Worm (Caenorhabditis elegans) whole organism, late embryonic: ENCODE results near the gene F35A5.2.

Source experiments
- F13H6.1 ChIP-seq: sonication (generic microtip); optimal IDR thresholded peaks from 2 replicates; lab custom pipeline; 2016; ENCODE audit warnings: missing genetic modification characterization, missing compliant biosample characterization
- K02D7.2 ChIP-seq: sonication (generic microtip); optimal IDR thresholded peaks from 2 replicates; lab custom pipeline; 2017; ENCODE audit warnings: mild to moderate bottlenecking, missing genetic modification characterization, missing compliant biosample characterization
- K09A11.1 ChIP-seq: sonication (generic microtip); optimal IDR thresholded peaks from 2 replicates; lab custom pipeline; 2017; ENCODE audit warnings: antibody characterized with exemption, mild to moderate bottlenecking, missing genetic modification characterization, missing compliant biosample characterization; ENCODE audit not compliant: insufficient read depth
- T23F11.4 ChIP-seq: fragments of 200-800 bp; sonication (Bioruptor generic); optimal IDR thresholded peaks from 2 replicates; lab custom pipeline; 2018; ENCODE audit warnings: mild to moderate bottlenecking, missing genetic modification characterization, missing compliant biosample characterization
- Y22D7AL.16 ChIP-seq: sonication (generic microtip); optimal IDR thresholded peaks from 2 replicates; lab custom pipeline; 2016; ENCODE audit warnings: missing genetic modification characterization, missing compliant biosample characterization
- ahr-1 ChIP-seq: sonication (generic microtip); optimal IDR thresholded peaks from 2 replicates; lab custom pipeline; 2016; ENCODE audit warnings: missing genetic modification characterization, missing compliant biosample characterization
- ceh-14 ChIP-seq: sonication (generic microtip); optimal IDR thresholded peaks from 2 replicates; lab custom pipeline; 2016; ENCODE audit warnings: missing genotype, missing genetic modification characterization, missing compliant biosample characterization
- ceh-18 ChIP-seq: sonication (generic microtip); optimal IDR thresholded peaks from 2 replicates; lab custom pipeline; 2016; ENCODE audit warnings: missing genetic modification characterization, missing compliant biosample characterization
- ceh-19 ChIP-seq: fragments of 200-800 bp; sonication (Bioruptor generic); optimal IDR thresholded peaks from 2 replicates; lab custom pipeline; 2018; ENCODE audit warnings: mild to moderate bottlenecking, missing genetic modification characterization, missing compliant biosample characterization
- ceh-30 ChIP-seq: fragments of 150-350 bp; optimal IDR thresholded peaks from 2 replicates; lab custom pipeline; 2014; ENCODE audit warnings: missing biosample characterization, missing genetic modification characterization
- ceh-34 ChIP-seq: sonication (generic microtip); optimal IDR thresholded peaks from 2 replicates; lab custom pipeline; 2016; ENCODE audit warnings: mild to moderate bottlenecking, missing genetic modification characterization, missing compliant biosample characterization
- ceh-45 ChIP-seq: fragments of 200-800 bp; sonication (Bioruptor generic); IDR thresholded peaks from 2 replicates; pipeline ENCODE4 v1.3.6; 2022; ENCODE audit warnings: missing genetic modification reagents, missing genetic modification characterization, missing compliant biosample characterization
- che-1 ChIP-seq: sonication (generic microtip); optimal IDR thresholded peaks from 2 replicates; lab custom pipeline; 2016; ENCODE audit warnings: mild to moderate bottlenecking, missing genetic modification characterization, missing compliant biosample characterization
- dmd-4 ChIP-seq: sonication (generic microtip); optimal IDR thresholded peaks from 2 replicates; lab custom pipeline; 2016; ENCODE audit warnings: borderline replicate concordance, missing genetic modification characterization, missing compliant biosample characterization
- dve-1 ChIP-seq: sonication (generic microtip); optimal IDR thresholded peaks from 2 replicates; lab custom pipeline; 2017; ENCODE audit warnings: antibody characterized with exemption, mild to moderate bottlenecking, missing genetic modification characterization, missing compliant biosample characterization
- elt-2 ChIP-seq: sonication (generic microtip); optimal IDR thresholded peaks from 2 replicates; lab custom pipeline; 2016; ENCODE audit warnings: missing genetic modification reagents, missing genetic modification characterization, missing compliant biosample characterization
- ets-4 ChIP-seq: sonication (generic microtip); optimal IDR thresholded peaks from 2 replicates; lab custom pipeline; 2016; ENCODE audit warnings: missing genetic modification characterization, missing compliant biosample characterization
- eyg-1 ChIP-seq: sonication (generic microtip); optimal IDR thresholded peaks from 2 replicates; lab custom pipeline; 2016; ENCODE audit warnings: missing genotype, missing genetic modification characterization, missing compliant biosample characterization
- fkh-10 ChIP-seq: fragments of 150-350 bp; optimal IDR thresholded peaks from 2 replicates; lab custom pipeline; 2014; ENCODE audit warnings: missing biosample characterization, missing genetic modification reagents, missing genetic modification characterization
- hlh-13 ChIP-seq: fragments of 200-800 bp; sonication (Bioruptor generic); optimal IDR thresholded peaks from 2 replicates; lab custom pipeline; 2018; ENCODE audit warnings: mild to moderate bottlenecking, missing genetic modification characterization, missing compliant biosample characterization
- hlh-15 ChIP-seq: sonication (generic microtip); optimal IDR thresholded peaks from 2 replicates; lab custom pipeline; 2016; ENCODE audit warnings: missing genetic modification characterization, missing compliant biosample characterization
- hlh-6 ChIP-seq: sonication (generic microtip); optimal IDR thresholded peaks from 2 replicates; lab custom pipeline; 2016; ENCODE audit warnings: missing genotype, missing genetic modification characterization, missing compliant biosample characterization
- hlh-8 ChIP-seq: sonication (generic microtip); optimal IDR thresholded peaks from 2 replicates; lab custom pipeline; 2016; ENCODE audit warnings: missing genotype, missing genetic modification characterization, missing compliant biosample characterization
- lin-11 ChIP-seq: fragments of 200-800 bp; sonication (Bioruptor generic); optimal IDR thresholded peaks from 2 replicates; lab custom pipeline; 2018; ENCODE audit warnings: mild to moderate bottlenecking, missing genetic modification characterization, missing compliant biosample characterization
- madf-2 ChIP-seq: sonication (generic microtip); optimal IDR thresholded peaks from 2 replicates; lab custom pipeline; 2017; ENCODE audit warnings: missing genetic modification characterization, missing compliant biosample characterization
- mec-3 ChIP-seq: sonication (generic microtip); optimal IDR thresholded peaks from 2 replicates; lab custom pipeline; 2016; ENCODE audit warnings: borderline replicate concordance, missing genetic modification characterization, missing compliant biosample characterization
- nhr-232 ChIP-seq: sonication (generic microtip); optimal IDR thresholded peaks from 2 replicates; lab custom pipeline; 2016; ENCODE audit warnings: missing genetic modification characterization, missing compliant biosample characterization
- pag-3 ChIP-seq: sonication (generic microtip); optimal IDR thresholded peaks from 2 replicates; lab custom pipeline; 2016; ENCODE audit warnings: missing compliant biosample characterization, missing genetic modification characterization, borderline replicate concordance
- pax-1 ChIP-seq: fragments of 150-350 bp; optimal IDR thresholded peaks from 2 replicates; lab custom pipeline; 2014; ENCODE audit warnings: missing biosample characterization, missing genetic modification characterization
- pha-4 ChIP-seq: fragments of 150-350 bp; optimal IDR thresholded peaks from 2 replicates; lab custom pipeline; 2018; ENCODE audit warnings: missing biosample characterization, missing genetic modification reagents, missing genetic modification characterization
- ref-2 ChIP-seq: sonication (generic microtip); optimal IDR thresholded peaks from 2 replicates; lab custom pipeline; 2016; ENCODE audit warnings: missing genetic modification characterization, missing compliant biosample characterization
- syd-9 ChIP-seq: sonication (generic microtip); optimal IDR thresholded peaks from 2 replicates; lab custom pipeline; 2016; ENCODE audit warnings: mild to moderate bottlenecking, missing genetic modification characterization, moderate library complexity, missing compliant biosample characterization
- tbx-2 ChIP-seq: sonication (generic microtip); optimal IDR thresholded peaks from 2 replicates; lab custom pipeline; 2016; ENCODE audit warnings: missing genetic modification characterization, missing compliant biosample characterization
- unc-42 ChIP-seq: sonication (generic microtip); optimal IDR thresholded peaks from 2 replicates; lab custom pipeline; 2016; ENCODE audit warnings: missing genotype, missing genetic modification characterization, missing compliant biosample characterization
- unc-86 ChIP-seq: sonication (generic microtip); optimal IDR thresholded peaks from 2 replicates; lab custom pipeline; 2016; ENCODE audit warnings: missing genetic modification characterization, missing compliant biosample characterization
- zip-5 ChIP-seq: sonication (generic microtip); optimal IDR thresholded peaks from 2 replicates; lab custom pipeline; 2016; ENCODE audit warnings: missing genetic modification characterization, missing compliant biosample characterization

Gene F35A5.2

ce11 chrX:3804837-3805236 lies at the start of gene F35A5.2:
Gene F35A5.2, plus strand, starts transcription at chrX:3805137.
- TF ChIP-seq ceh-18 (tag; lab: Kevin White, UChicago) (no peak), fkh-10 (GFP tag; lab: Kevin White, UChicago) (no peak), pha-4 (tag; lab: Kevin White, UChicago) (no peak), dve-1 (tag; lab: Kevin White, UChicago) (no peak), hlh-6 (no peak), pax-1 (tag; lab: Kevin White, UChicago) (no peak)

- TF ChIP-seq zip-5 (no peak), ceh-34 (tag; lab: Kevin White, UChicago) (no peak), unc-86 (tag; lab: Kevin White, UChicago) (no peak), pag-3 (no peak), K02D7.2 (tag; lab: Kevin White, UChicago) (no peak), ceh-19 (GFP tag; lab: Kevin White, UChicago) (no peak), madf-2 (tag; lab: Kevin White, UChicago) (no peak), tbx-2 (tag; lab: Kevin White, UChicago) (no peak), elt-2 (no peak), ref-2 (tag; lab: Kevin White, UChicago) (no peak), ets-4 (tag; lab: Kevin White, UChicago) (no peak), hlh-15 (tag; lab: Kevin White, UChicago) (no peak), fkh-10 (GFP tag; lab: Kevin White, UChicago) (no peak), unc-42 (tag; lab: Kevin White, UChicago) (no peak), eyg-1 (tag; lab: Kevin White, UChicago) (no peak)
These were observed 49.2 kb upstream of the F35A5.2 start for ce11 chrX:3755753-3756152.

- no peak for TF ChIP-seq ahr-1 (tag; lab: Kevin White, UChicago)
- TF ChIP-seq hlh-15 (tag; lab: Kevin White, UChicago) = no peak
- TF ChIP-seq Y22D7AL.16 (tag; lab: Kevin White, UChicago) = no peak
- no peak for TF ChIP-seq K09A11.1
- no peak for TF ChIP-seq syd-9 (tag; lab: Kevin White, UChicago)
- no peak for TF ChIP-seq hlh-13
- no peak for TF ChIP-seq dmd-4
- TF ChIP-seq unc-86 (tag; lab: Kevin White, UChicago) = no peak
- no peak for TF ChIP-seq ceh-19 (GFP tag; lab: Kevin White, UChicago)
- no peak for TF ChIP-seq che-1 (tag; lab: Kevin White, UChicago)
- TF ChIP-seq lin-11 (tag; lab: Kevin White, UChicago) = no peak
- no peak for TF ChIP-seq nhr-232 (tag; lab: Kevin White, UChicago)
- no peak for TF ChIP-seq pag-3
- no peak for TF ChIP-seq ceh-45 (GFP tag; lab: Robert Waterston, UW)
These were observed 48.7 kb upstream of the F35A5.2 start for ce11 chrX:3756238-3756637.

ce11 chrX:3758399-3758798 lies 46.5 kb upstream of the F35A5.2 start, which contains the start of gene T14G12.12:
Gene T14G12.12, minus strand, starts transcription at chrX:3758499.
- TF ChIP-seq syd-9 (tag; lab: Kevin White, UChicago) = no peak
- no peak for TF ChIP-seq ets-4 (tag; lab: Kevin White, UChicago)
- TF ChIP-seq mec-3 (tag; lab: Kevin White, UChicago) = no peak
- no peak for TF ChIP-seq zip-5
- no peak for TF ChIP-seq ceh-45 (GFP tag; lab: Robert Waterston, UW)
- no peak for TF ChIP-seq F13H6.1 (tag; lab: Kevin White, UChicago)
- no peak for TF ChIP-seq ceh-30 (tag; lab: Kevin White, UChicago)
- no peak for TF ChIP-seq elt-2
- TF ChIP-seq T23F11.4 = no peak
- TF ChIP-seq ceh-14 (tag; lab: Kevin White, UChicago) = no peak

- TF ChIP-seq pax-1 (tag; lab: Kevin White, UChicago) = no peak
- TF ChIP-seq K02D7.2 (tag; lab: Kevin White, UChicago) = no peak
- TF ChIP-seq hlh-8 (tag; lab: Kevin White, UChicago) = no peak
- TF ChIP-seq, all 69 proteins: peak for 0
These were observed 45.6 kb upstream of the F35A5.2 start, which contains the start of gene T14G12.6 for ce11 chrX:3759345-3759744. Gene T14G12.6, minus strand, starts transcription at chrX:3759445.
